Worm (Caenorhabditis elegans) whole organism, midembryonic: Measurements from ENCODE around the gene F54C4.4.

Experiments
- T22C8.4 ChIP-seq: fragments of 200-800 bp; sonication (Bioruptor generic); IDR thresholded peaks from 2 replicates; pipeline ENCODE4 v1.3.6; 2022; ENCODE audit warnings: missing genetic modification characterization, missing compliant biosample characterization
- cog-1 ChIP-seq: sonication (generic microtip); optimal IDR thresholded peaks from 2 replicates; lab custom pipeline; 2016; ENCODE audit warnings: missing genetic modification characterization, missing compliant biosample characterization
- flt-1 ChIP-seq: fragments of 200-800 bp; sonication (Bioruptor generic); IDR thresholded peaks from 2 replicates; pipeline ENCODE4 v1.3.6; 2022; ENCODE audit warnings: missing genetic modification characterization, missing compliant biosample characterization
- klf-2 ChIP-seq: fragments of 200-800 bp; sonication (Bioruptor generic); conservative IDR thresholded peaks from 2 replicates; pipeline ENCODE4 v1.3.6; 2022; ENCODE audit warnings: missing genetic modification reagents, missing genetic modification characterization, missing compliant biosample characterization
- med-1 ChIP-seq: sonication (generic microtip); optimal IDR thresholded peaks from 2 replicates; lab custom pipeline; 2017; ENCODE audit warnings: missing genetic modification characterization, mild to moderate bottlenecking, missing compliant biosample characterization, antibody characterized with exemption, missing genetic modification reagents; ENCODE audit not compliant: insufficient read depth
- ref-1 ChIP-seq: fragments of 200-800 bp; sonication (Bioruptor generic); conservative IDR thresholded peaks from 2 replicates; pipeline ENCODE4 v1.3.6; 2022; ENCODE audit warnings: missing genetic modification reagents, missing genetic modification characterization, missing compliant biosample characterization
- tab-1 ChIP-seq: fragments of 200-800 bp; sonication (Bioruptor generic); IDR thresholded peaks from 2 replicates; pipeline ENCODE4 v1.3.6; 2022; ENCODE audit warnings: missing genetic modification characterization, missing compliant biosample characterization
- ztf-23 ChIP-seq: fragments of 200-800 bp; sonication (Bioruptor generic); IDR thresholded peaks from 2 replicates; pipeline ENCODE4 v1.3.6; 2022; ENCODE audit warnings: missing genetic modification reagents, missing genetic modification characterization, missing compliant biosample characterization
- ztf-29 ChIP-seq: fragments of 200-800 bp; sonication (Bioruptor generic); IDR thresholded peaks from 2 replicates; pipeline ENCODE4 v1.3.6; 2022; ENCODE audit warnings: missing genetic modification reagents, missing genetic modification characterization, missing compliant biosample characterization

F54C4.4 gene

ce11 chrIII:67025-67424, 20.2 kb downstream of the F54C4.4 start:
- TF ChIP-seq flt-1 (GFP tag; lab: Robert Waterston, UW) (no peak), klf-2 (no peak), ref-1 (GFP tag; lab: Robert Waterston, UW) (no peak), ztf-23 (GFP tag; lab: Robert Waterston, UW) (no peak), T22C8.4 (no peak), cog-1 (tag; lab: Kevin White, UChicago) (no peak), ztf-29 (GFP tag; lab: Robert Waterston, UW) (no peak), tab-1 (GFP tag; lab: Robert Waterston, UW) (no peak), med-1 (GFP tag; lab: Kevin White, UChicago) (no peak)

- TF ChIP-seq ztf-29 (GFP tag; lab: Robert Waterston, UW) (no peak), tab-1 (GFP tag; lab: Robert Waterston, UW) (no peak), med-1 (GFP tag; lab: Kevin White, UChicago) (no peak), ref-1 (GFP tag; lab: Robert Waterston, UW) (no peak), ztf-23 (GFP tag; lab: Robert Waterston, UW) (no peak), cog-1 (tag; lab: Kevin White, UChicago) (no peak), T22C8.4 (no peak), flt-1 (GFP tag; lab: Robert Waterston, UW) (no peak), klf-2 (no peak)
Observed at ce11 chrIII:66160-66559, 21.0 kb downstream of the F54C4.4 start, which contains the start of gene pck-1. Gene pck-1, minus strand, starts transcription at chrIII:66260.

- no peak for TF ChIP-seq med-1 (GFP tag; lab: Kevin White, UChicago)
- no peak for TF ChIP-seq cog-1 (tag; lab: Kevin White, UChicago)
- TF ChIP-seq klf-2 = no peak
- no peak for TF ChIP-seq ztf-29 (GFP tag; lab: Robert Waterston, UW)
- no peak for TF ChIP-seq tab-1 (GFP tag; lab: Robert Waterston, UW)
- no peak for TF ChIP-seq flt-1 (GFP tag; lab: Robert Waterston, UW)
- TF ChIP-seq ztf-23 (GFP tag; lab: Robert Waterston, UW) = no peak
- TF ChIP-seq T22C8.4 = no peak
- no peak for TF ChIP-seq ref-1 (GFP tag; lab: Robert Waterston, UW)
Observed at ce11 chrIII:65626-65937, 21.6 kb downstream of the F54C4.4 start.

- TF ChIP-seq flt-1 (GFP tag; lab: Robert Waterston, UW) (no peak), ref-1 (GFP tag; lab: Robert Waterston, UW) (no peak), T22C8.4 (no peak), ztf-29 (GFP tag; lab: Robert Waterston, UW) (no peak), ztf-23 (GFP tag; lab: Robert Waterston, UW) (no peak), tab-1 (GFP tag; lab: Robert Waterston, UW) (no peak), klf-2 (no peak), cog-1 (tag; lab: Kevin White, UChicago) (no peak)
Observed at ce11 chrIII:64747-65625, 22.2 kb downstream of the F54C4.4 start.

ce11 chrIII:63584-64316, 23.4 kb downstream of the F54C4.4 start:
- TF ChIP-seq tab-1 (GFP tag; lab: Robert Waterston, UW) = no peak
- TF ChIP-seq klf-2 = no peak

ce11 chrIII:62383-62873, 24.8 kb downstream of the F54C4.4 start:
- TF ChIP-seq T22C8.4 (no peak), ztf-29 (GFP tag; lab: Robert Waterston, UW) (no peak), ztf-23 (GFP tag; lab: Robert Waterston, UW) (no peak), tab-1 (GFP tag; lab: Robert Waterston, UW) (no peak), klf-2 (no peak)

- TF ChIP-seq tab-1 (GFP tag; lab: Robert Waterston, UW) = no peak
- no peak for TF ChIP-seq klf-2
- no peak for TF ChIP-seq T22C8.4
- no peak for TF ChIP-seq ztf-29 (GFP tag; lab: Robert Waterston, UW)
- no peak for TF ChIP-seq ztf-23 (GFP tag; lab: Robert Waterston, UW)
- TF ChIP-seq flt-1 (GFP tag; lab: Robert Waterston, UW) = no peak
- no peak for TF ChIP-seq ref-1 (GFP tag; lab: Robert Waterston, UW)
- no peak for TF ChIP-seq med-1 (GFP tag; lab: Kevin White, UChicago)
- no peak for TF ChIP-seq cog-1 (tag; lab: Kevin White, UChicago)
Observed at ce11 chrIII:61045-61444, 26.1 kb downstream of the F54C4.4 start, which contains the start of gene btb-5. Gene btb-5, minus strand, starts transcription at chrIII:61145.

- TF ChIP-seq flt-1 (GFP tag; lab: Robert Waterston, UW) (no peak), cog-1 (tag; lab: Kevin White, UChicago) (no peak), ztf-23 (GFP tag; lab: Robert Waterston, UW) (no peak), klf-2 (no peak), ref-1 (GFP tag; lab: Robert Waterston, UW) (no peak), tab-1 (GFP tag; lab: Robert Waterston, UW) (no peak), med-1 (GFP tag; lab: Kevin White, UChicago) (no peak), T22C8.4 (no peak)
Observed at ce11 chrIII:53696-54095, 33.5 kb downstream of the F54C4.4 start.

ce11 chrIII:51622-52021, 35.6 kb downstream of the F54C4.4 start:
- TF ChIP-seq ref-1 (GFP tag; lab: Robert Waterston, UW) (no peak), flt-1 (GFP tag; lab: Robert Waterston, UW) (no peak), cog-1 (tag; lab: Kevin White, UChicago) (no peak), med-1 (GFP tag; lab: Kevin White, UChicago) (no peak), ztf-29 (GFP tag; lab: Robert Waterston, UW) (no peak), klf-2 (no peak), ztf-23 (GFP tag; lab: Robert Waterston, UW) (no peak), tab-1 (GFP tag; lab: Robert Waterston, UW) (no peak), T22C8.4 (no peak)
